Fruit fly (Drosophila melanogaster) whole organism, wandering third instar larva: Measurements from ENCODE around the gene CG32706.

Source experiments
- Abd-B ChIP-seq: fragments of >200 bp; optimal IDR thresholded peaks from 2 replicates; lab custom pipeline; 2017; ENCODE audit warnings: missing biosample characterization, missing genetic modification characterization
- CG32264 ChIP-seq: fragments of 200-800 bp; sonication (Bioruptor generic); optimal IDR thresholded peaks from 2 replicates; lab custom pipeline; 2016; ENCODE audit warnings: missing biosample characterization, missing genetic modification characterization
- CG9705 ChIP-seq: fragments of 200-800 bp; sonication (Bioruptor generic); optimal IDR thresholded peaks from 2 replicates; lab custom pipeline; 2018; ENCODE audit warnings: missing biosample characterization, mild to moderate bottlenecking, missing genetic modification characterization
- CrebA ChIP-seq: fragments of 200-800 bp; sonication (Bioruptor generic); optimal IDR thresholded peaks from 2 replicates; lab custom pipeline; 2016; ENCODE audit warnings: missing biosample characterization, mild to moderate bottlenecking, missing genetic modification characterization, borderline replicate concordance
- Dfd ChIP-seq: fragments of >200 bp; optimal IDR thresholded peaks from 2 replicates; lab custom pipeline; 2017; ENCODE audit warnings: missing biosample characterization, missing genetic modification characterization
- Dif ChIP-seq: fragments of 200-275, 200-300 bp; sonication (Bioruptor generic); optimal IDR thresholded peaks from 2 replicates; lab custom pipeline; 2018; ENCODE audit warnings: missing biosample characterization, missing genetic modification characterization; ENCODE audit not compliant: partially characterized antibody
- GATAd ChIP-seq: sonication (Bioruptor generic); optimal IDR thresholded peaks from 2 replicates; lab custom pipeline; 2016; ENCODE audit warnings: missing biosample characterization, missing genetic modification characterization
- HLH106 ChIP-seq: fragments of 200-800 bp; optimal IDR thresholded peaks from 3 replicates; lab custom pipeline; 2019; ENCODE audit warnings: missing biosample characterization, mild to moderate bottlenecking, missing genetic modification characterization, moderate library complexity
- Hnf4 ChIP-seq: fragments of 200-800 bp; sonication (Bioruptor generic); optimal IDR thresholded peaks from 2 replicates; lab custom pipeline; 2016; ENCODE audit warnings: missing biosample characterization, mild to moderate bottlenecking, missing genetic modification characterization
- Hr83 ChIP-seq: fragments of 200-300 bp; sonication (Bioruptor generic); optimal IDR thresholded peaks from 2 replicates; lab custom pipeline; 2016; ENCODE audit warnings: missing biosample characterization, mild to moderate bottlenecking, missing genetic modification characterization, moderate library complexity; ENCODE audit not compliant: poor library complexity, severe bottlenecking
- Mio ChIP-seq: sonication (Bioruptor generic); optimal IDR thresholded peaks from 2 replicates; lab custom pipeline; 2016; ENCODE audit warnings: missing biosample characterization, missing genetic modification characterization
- Myc ChIP-seq: fragments of >200 bp; optimal IDR thresholded peaks from 2 replicates; lab custom pipeline; 2017
- N ChIP-seq: fragments of >200 bp; optimal IDR thresholded peaks from 2 replicates; lab custom pipeline; 2018; ENCODE audit warnings: missing biosample characterization, missing external identifiers, missing genetic modification characterization
- OdsH ChIP-seq: fragments of 200-800 bp; sonication (Bioruptor generic); optimal IDR thresholded peaks from 2 replicates; lab custom pipeline; 2016; ENCODE audit warnings: missing biosample characterization, mild to moderate bottlenecking, missing genetic modification characterization
- Rel ChIP-seq, 2 experiments: fragments of 200-800 bp; sonication (Bioruptor generic) in 1 of 2; optimal IDR thresholded peaks; 2 replicates in 1 of 2; 3 replicates in 1 of 2; lab custom pipeline; 2016 to 2019; ENCODE audit warnings: mild to moderate bottlenecking in 2 of 2, missing biosample characterization in 2 of 2, missing genetic modification characterization in 2 of 2, moderate library complexity in 1 of 2
- Sp1 ChIP-seq: fragments of 200-800 bp; sonication (Bioruptor generic); optimal IDR thresholded peaks from 3 replicates; lab custom pipeline; 2019; ENCODE audit warnings: missing biosample characterization, mild to moderate bottlenecking, missing genetic modification characterization, moderate library complexity
- Vsx2 ChIP-seq: fragments of 200-300, 225-300 bp; sonication (Bioruptor generic); optimal IDR thresholded peaks from 2 replicates; lab custom pipeline; 2018; ENCODE audit warnings: missing biosample characterization, missing genetic modification characterization; ENCODE audit not compliant: partially characterized antibody
- br ChIP-seq: fragments of 200-800 bp; sonication (Bioruptor generic); optimal IDR thresholded peaks from 2 replicates; lab custom pipeline; 2016; ENCODE audit warnings: missing biosample characterization, missing genetic modification characterization
- brk ChIP-seq: fragments of 200-800 bp; sonication (Bioruptor generic); optimal IDR thresholded peaks from 2 replicates; lab custom pipeline; 2016; ENCODE audit warnings: missing biosample characterization, mild to moderate bottlenecking, missing genetic modification characterization
- dl ChIP-seq, 2 experiments: fragments of 175-275, 200-275 bp in 1 of 2; fragments of 200-275 bp in 1 of 2; sonication (Bioruptor generic); optimal IDR thresholded peaks; lab custom pipeline; 2018; ENCODE audit warnings: mild to moderate bottlenecking in 2 of 2, missing biosample characterization in 2 of 2, missing genetic modification characterization in 2 of 2, moderate library complexity in 2 of 2; ENCODE audit not compliant: partially characterized antibody in 2 of 2, insufficient read depth in 1 of 2
- dmrt93B ChIP-seq: fragments of 200-800 bp; sonication (Bioruptor generic); optimal IDR thresholded peaks from 2 replicates; lab custom pipeline; 2018; ENCODE audit warnings: missing biosample characterization, mild to moderate bottlenecking, missing genetic modification characterization
- dsf ChIP-seq: sonication (Bioruptor generic); optimal IDR thresholded peaks from 2 replicates; lab custom pipeline; 2016; ENCODE audit warnings: missing biosample characterization, missing genetic modification characterization, borderline replicate concordance
- ey ChIP-seq: fragments of 200-800 bp; sonication (Bioruptor generic); optimal IDR thresholded peaks from 2 replicates; lab custom pipeline; 2016; ENCODE audit warnings: missing biosample characterization, missing genetic modification characterization
- foxo ChIP-seq, 2 experiments: fragments of 200-800 bp; sonication (Bioruptor generic); optimal IDR thresholded peaks; 2 replicates in 1 of 2; 3 replicates in 1 of 2; lab custom pipeline; 2016 to 2017; ENCODE audit warnings: missing biosample characterization in 2 of 2, missing genetic modification characterization in 2 of 2
- fru ChIP-seq: fragments of 200-800 bp; sonication (Bioruptor generic); optimal IDR thresholded peaks from 3 replicates; lab custom pipeline; 2016; ENCODE audit warnings: missing biosample characterization, mild to moderate bottlenecking, missing genetic modification characterization
- h ChIP-seq: fragments of 200-800 bp; sonication (Bioruptor generic); optimal IDR thresholded peaks from 3 replicates; lab custom pipeline; 2016; ENCODE audit warnings: missing biosample characterization, mild to moderate bottlenecking, missing genetic modification characterization
- jim ChIP-seq: fragments of 175-275, 200-325 bp; sonication (Bioruptor generic); optimal IDR thresholded peaks from 2 replicates; lab custom pipeline; 2016; ENCODE audit warnings: missing biosample characterization, mild to moderate bottlenecking, missing genetic modification characterization
- lola ChIP-seq: fragments of >200 bp; optimal IDR thresholded peaks from 2 replicates; lab custom pipeline; 2017; ENCODE audit warnings: missing biosample characterization, missing genetic modification characterization
- pan ChIP-seq: fragments of >200 bp; optimal IDR thresholded peaks from 2 replicates; lab custom pipeline; 2017
- psq ChIP-seq: fragments of 200-800 bp; sonication (Bioruptor generic); optimal IDR thresholded peaks from 3 replicates; lab custom pipeline; 2017; ENCODE audit warnings: missing biosample characterization, mild to moderate bottlenecking, missing genetic modification characterization, moderate library complexity
- rgr ChIP-seq: fragments of 200-800 bp; sonication (Bioruptor generic); optimal IDR thresholded peaks from 3 replicates; lab custom pipeline; 2016; ENCODE audit warnings: missing biosample characterization, mild to moderate bottlenecking, missing genetic modification characterization
- sage ChIP-seq: fragments of 200-800 bp; sonication (Bioruptor generic); optimal IDR thresholded peaks from 2 replicates; lab custom pipeline; 2016; ENCODE audit warnings: missing biosample characterization, mild to moderate bottlenecking, missing genetic modification characterization
- sv ChIP-seq: fragments of 200-800 bp; sonication (Bioruptor generic); optimal IDR thresholded peaks from 3 replicates; lab custom pipeline; 2016; ENCODE audit warnings: missing biosample characterization, missing genetic modification characterization
- tai ChIP-seq: sonication (Bioruptor generic); optimal IDR thresholded peaks from 2 replicates; lab custom pipeline; 2016; ENCODE audit warnings: missing biosample characterization, missing genetic modification characterization
- usp ChIP-seq: fragments of >200 bp; optimal IDR thresholded peaks from 2 replicates; lab custom pipeline; 2017; ENCODE audit warnings: missing biosample characterization, missing genetic modification characterization
- woc ChIP-seq: sonication (Bioruptor generic); optimal IDR thresholded peaks from 2 replicates; lab custom pipeline; 2016; ENCODE audit warnings: missing biosample characterization, mild to moderate bottlenecking, missing genetic modification characterization

The CG32706 gene

dm6 chrX:9046986-9047385 lies 39.9 kb upstream of the CG32706 start:
- peak in 1 of 2 experiments; percentile 32 for TF ChIP-seq foxo (GFP tag; optimal IDR thresholded peaks at IDR 0.05; lab: Kevin White, UChicago)
- peak; percentile 13 for TF ChIP-seq HLH106 (tag; lab: Kevin White, UChicago)
- TF ChIP-seq dmrt93B (GFP tag; lab: Kevin White, UChicago): no peak
- TF ChIP-seq OdsH (GFP tag; lab: Kevin White, UChicago): peak; percentile 6
- peak; percentile 0 for TF ChIP-seq h (GFP tag; lab: Kevin White, UChicago)

- TF ChIP-seq sv (GFP tag; lab: Kevin White, UChicago): peak; percentile 13
- no peak for TF ChIP-seq dmrt93B (GFP tag; lab: Kevin White, UChicago)
- no peak for TF ChIP-seq dsf
- TF ChIP-seq br (GFP tag; lab: Kevin White, UChicago): no peak
- peak in 1 of 2 experiments; percentile 32 for TF ChIP-seq foxo (GFP tag; optimal IDR thresholded peaks at IDR 0.05; lab: Kevin White, UChicago)
- TF ChIP-seq Sp1 (GFP tag; lab: Kevin White, UChicago): peak; percentile 29
- TF ChIP-seq rgr (GFP tag; lab: Kevin White, UChicago): peak; percentile 40
- peak; percentile 47 for TF ChIP-seq woc (GFP tag; lab: Kevin White, UChicago)
- TF ChIP-seq Abd-B (GFP tag; lab: Kevin White, UChicago): no peak
- TF ChIP-seq ey (GFP tag; lab: Kevin White, UChicago): peak; percentile 43
- peak; percentile 98 for TF ChIP-seq psq (GFP tag; lab: Kevin White, UChicago)
- TF ChIP-seq tai (GFP tag; lab: Kevin White, UChicago): no peak
- peak; percentile 38 for TF ChIP-seq HLH106 (tag; lab: Kevin White, UChicago)
- TF ChIP-seq h (GFP tag; lab: Kevin White, UChicago): peak; percentile 44
- peak; percentile 46 for TF ChIP-seq fru (GFP tag; lab: Kevin White, UChicago)
- no peak for TF ChIP-seq Hr83 (GFP tag; lab: Kevin White, UChicago)
- TF ChIP-seq N (GFP tag; lab: Kevin White, UChicago): no peak
- no peak for TF ChIP-seq CG9705
These were observed 39.1 kb upstream of the CG32706 start for dm6 chrX:9047725-9048384.

- TF ChIP-seq fru (GFP tag; lab: Kevin White, UChicago) (peak; percentile 15), psq (GFP tag; lab: Kevin White, UChicago) (peak; percentile 42), usp (GFP tag; lab: Kevin White, UChicago) (no peak)
These were observed 38.6 kb upstream of the CG32706 start for dm6 chrX:9048385-9048750.

dm6 chrX:9048941-9049340 lies 38.0 kb upstream of the CG32706 start:
- no peak for TF ChIP-seq Dfd
- TF ChIP-seq HLH106 (tag; lab: Kevin White, UChicago): no peak
- TF ChIP-seq dmrt93B (GFP tag; lab: Kevin White, UChicago): no peak

dm6 chrX:9060078-9060477 lies 26.9 kb upstream of the CG32706 start:
- TF ChIP-seq rgr (GFP tag; lab: Kevin White, UChicago) (peak; percentile 76), Hr83 (GFP tag; lab: Kevin White, UChicago) (no peak), foxo (GFP tag; optimal IDR thresholded peaks at IDR 0.05; lab: Kevin White, UChicago) (peak in 1 of 2 experiments; percentile 68), HLH106 (tag; lab: Kevin White, UChicago) (peak; percentile 56), br (GFP tag; lab: Kevin White, UChicago) (peak; percentile 64), CG9705 (no peak), Abd-B (GFP tag; lab: Kevin White, UChicago) (no peak), OdsH (GFP tag; lab: Kevin White, UChicago) (peak; percentile 76), dsf (no peak), jim (no peak), dl (GFP tag; optimal IDR thresholded peaks at IDR 0.05; lab: Kevin White, UChicago; ENCODE audit: insufficient read depth in 1 of 2, partially characterized antibody in 2 of 2) (no peak), Sp1 (GFP tag; lab: Kevin White, UChicago) (peak; percentile 45), Dfd (no peak), woc (GFP tag; lab: Kevin White, UChicago) (peak; percentile 5), h (GFP tag; lab: Kevin White, UChicago) (peak; percentile 80), CrebA (GFP tag; lab: Kevin White, UChicago) (no peak), Mio (no peak), Rel (GFP tag; optimal IDR thresholded peaks at IDR 0.05; lab: Kevin White, UChicago) (no peak), Rel (tag; optimal IDR thresholded peaks at IDR 0.05; lab: Kevin White, UChicago) (no peak), sage (peak; percentile 68), N (GFP tag; lab: Kevin White, UChicago) (no peak), Myc (lab: Kevin White, UChicago) (no peak), lola (GFP tag; lab: Kevin White, UChicago) (no peak), psq (GFP tag; lab: Kevin White, UChicago) (peak; percentile 63), Hnf4 (GFP tag; lab: Kevin White, UChicago) (no peak), Vsx2 (no peak), pan (lab: Kevin White, UChicago) (no peak), fru (GFP tag; lab: Kevin White, UChicago) (peak; percentile 68), brk (GFP tag; lab: Kevin White, UChicago) (no peak), dmrt93B (GFP tag; lab: Kevin White, UChicago) (peak; percentile 71), ey (GFP tag; lab: Kevin White, UChicago) (peak; percentile 76), tai (GFP tag; lab: Kevin White, UChicago) (no peak), GATAd (GFP tag; lab: Kevin White, UChicago) (no peak), Dif (no peak), CG32264 (GFP tag; lab: Kevin White, UChicago) (peak; percentile 15)
